Fruit fly (Drosophila melanogaster) whole organism, embryonic: ENCODE results near the gene CG46439.

Source experiments
- Antp ChIP-seq: fragments of 200-800 bp; sonication (Bioruptor generic); optimal IDR thresholded peaks from 3 replicates; lab custom pipeline; 2016; ENCODE audit warnings: missing biosample characterization, missing genetic modification characterization
- Asciz ChIP-seq: fragments of 200-800 bp; sonication (Bioruptor generic); optimal IDR thresholded peaks from 2 replicates; lab custom pipeline; 2017; ENCODE audit warnings: missing biosample characterization, mild to moderate bottlenecking, missing genetic modification characterization, missing genetic modification reagents
- CG10431 ChIP-seq: fragments of 200-800 bp; sonication (Bioruptor generic); optimal IDR thresholded peaks from 3 replicates; lab custom pipeline; 2018; ENCODE audit warnings: missing biosample characterization, mild to moderate bottlenecking, missing genetic modification characterization
- CG10979 ChIP-seq: fragments of 200-800 bp; sonication (Bioruptor generic); optimal IDR thresholded peaks from 2 replicates; lab custom pipeline; 2018; ENCODE audit warnings: missing biosample characterization, mild to moderate bottlenecking, missing genetic modification characterization, moderate library complexity
- CG11093 ChIP-seq: fragments of 200-800 bp; sonication (Bioruptor generic); IDR thresholded peaks from 3 replicates; pipeline ENCODE4 v1.3.6; 2022; ENCODE audit warnings: missing biosample characterization, missing genetic modification characterization
- CG11560 ChIP-seq: fragments of 200-800 bp; sonication (Bioruptor generic); IDR thresholded peaks from 3 replicates; pipeline ENCODE4 v1.3.6; 2022; ENCODE audit warnings: missing biosample characterization, missing genetic modification characterization
- CG17328 ChIP-seq: fragments of 200-800 bp; sonication (Bioruptor generic); IDR thresholded peaks from 2 replicates; pipeline ENCODE4 v1.3.6; 2022; ENCODE audit warnings: missing biosample characterization, missing genetic modification characterization
- CG2712 ChIP-seq: fragments of 200-800 bp; optimal IDR thresholded peaks from 3 replicates; lab custom pipeline; 2019; ENCODE audit warnings: missing biosample characterization, mild to moderate bottlenecking, missing genetic modification characterization, moderate library complexity
- CG3995 ChIP-seq: fragments of 200-800 bp; sonication (Bioruptor generic); optimal IDR thresholded peaks from 3 replicates; lab custom pipeline; 2016; ENCODE audit warnings: missing biosample characterization, missing genetic modification characterization
- CG6689 ChIP-seq: fragments of 200-800 bp; sonication (Bioruptor generic); IDR thresholded peaks from 2 replicates; pipeline ENCODE4 v1.3.6; 2022; ENCODE audit warnings: missing biosample characterization, missing genetic modification characterization
- CG7745 ChIP-seq: fragments of 200-800 bp; sonication (Bioruptor generic); optimal IDR thresholded peaks from 2 replicates; lab custom pipeline; 2018; ENCODE audit warnings: missing biosample characterization, mild to moderate bottlenecking, missing genetic modification characterization, moderate library complexity
- CrebB ChIP-seq: fragments of 200-800 bp; sonication (Bioruptor generic); optimal IDR thresholded peaks from 3 replicates; lab custom pipeline; 2018; ENCODE audit warnings: missing biosample characterization, mild to moderate bottlenecking, missing genetic modification characterization
- Dek ChIP-seq: fragments of 200-800 bp; sonication (Bioruptor generic); optimal IDR thresholded peaks from 3 replicates; lab custom pipeline; 2019; ENCODE audit warnings: missing biosample characterization, mild to moderate bottlenecking, missing genetic modification characterization, moderate library complexity
- Dfd ChIP-seq, 2 experiments: fragments of >200 bp; optimal IDR thresholded peaks; 2 replicates each; lab custom pipeline; 2017; ENCODE audit warnings: missing biosample characterization in 2 of 2, missing genetic modification characterization in 2 of 2
- Doc3 ChIP-seq: fragments of 200-800 bp; sonication (Bioruptor generic); IDR thresholded peaks from 3 replicates; pipeline ENCODE4 v1.3.6; 2022; ENCODE audit warnings: missing biosample characterization, missing genetic modification characterization; ENCODE audit not compliant: partially characterized antibody
- E2f1 ChIP-seq: fragments of 200-800 bp; sonication (Bioruptor generic); IDR thresholded peaks from 2 replicates; pipeline ENCODE4 v1.3.6; 2022; ENCODE audit warnings: missing biosample characterization, missing genetic modification characterization
- H15 ChIP-seq: fragments of 200-800 bp; sonication (Bioruptor generic); IDR thresholded peaks from 3 replicates; pipeline ENCODE4 v1.3.6; 2022; ENCODE audit warnings: missing biosample characterization, missing genetic modification characterization
- HHEX ChIP-seq: fragments of 200-800 bp; sonication (Bioruptor generic); optimal IDR thresholded peaks from 3 replicates; lab custom pipeline; 2017; ENCODE audit warnings: missing biosample characterization, mild to moderate bottlenecking, missing genetic modification characterization, missing genetic modification reagents
- HLH3B ChIP-seq: fragments of 200-800 bp; sonication (Bioruptor generic); IDR thresholded peaks from 2 replicates; pipeline ENCODE4 v1.3.6; 2022; ENCODE audit warnings: missing biosample characterization, missing genetic modification characterization
- HLHmδ ChIP-seq: fragments of 200-800 bp; sonication (Bioruptor generic); optimal IDR thresholded peaks from 2 replicates; lab custom pipeline; 2018; ENCODE audit warnings: missing biosample characterization, mild to moderate bottlenecking, missing genetic modification characterization, moderate library complexity
- Hey ChIP-seq: fragments of 200-800 bp; sonication (Bioruptor generic); optimal IDR thresholded peaks from 3 replicates; lab custom pipeline; 2018; ENCODE audit warnings: missing biosample characterization, mild to moderate bottlenecking, missing genetic modification characterization
- Hr3 ChIP-seq: fragments of 200-800 bp; sonication (Bioruptor generic); optimal IDR thresholded peaks from 3 replicates; lab custom pipeline; 2016; ENCODE audit warnings: missing biosample characterization, missing genetic modification characterization
- Max ChIP-seq: fragments of 200-800 bp; sonication (Bioruptor generic); optimal IDR thresholded peaks from 2 replicates; lab custom pipeline; 2016; ENCODE audit warnings: missing biosample characterization, mild to moderate bottlenecking, missing genetic modification characterization
- Med ChIP-seq: fragments of 200-800 bp; sonication (Bioruptor generic); peaks from one replicate; lab custom pipeline; 2016; ENCODE audit warnings: missing biosample characterization, missing genetic modification characterization, mild to moderate bottlenecking, inconsistent platforms, moderate library complexity
- Nf-YA ChIP-seq: fragments of 200-800 bp; sonication (Bioruptor generic); IDR thresholded peaks from 2 replicates; pipeline ENCODE4 v1.3.6; 2022; ENCODE audit warnings: missing biosample characterization, missing genetic modification characterization
- PHDP ChIP-seq: fragments of 200-800 bp; sonication (Bioruptor generic); optimal IDR thresholded peaks from 3 replicates; lab custom pipeline; 2018; ENCODE audit warnings: missing biosample characterization, mild to moderate bottlenecking, missing genetic modification characterization, moderate library complexity
- Six4 ChIP-seq: fragments of 200-800 bp; sonication (Bioruptor generic); optimal IDR thresholded peaks from 2 replicates; lab custom pipeline; 2016; ENCODE audit warnings: missing biosample characterization, missing genetic modification characterization
- Ssrp ChIP-seq: fragments of 200-800 bp; sonication (Bioruptor generic); optimal IDR thresholded peaks from 2 replicates; lab custom pipeline; 2018; ENCODE audit warnings: missing biosample characterization, mild to moderate bottlenecking, missing genetic modification characterization, moderate library complexity
- Tbp ChIP-seq: fragments of >200 bp; optimal IDR thresholded peaks from 2 replicates; lab custom pipeline; 2018; ENCODE audit warnings: missing biosample characterization, missing genetic modification characterization
- Trl ChIP-seq, 3 experiments: fragments of >200 bp in 2 of 3; fragments of 200-800 bp in 1 of 3; sonication (Bioruptor generic) in 1 of 3; optimal IDR thresholded peaks; 2 replicates in 1 of 3; 3 replicates in 2 of 3; lab custom pipeline; 2016 to 2017; ENCODE audit warnings: missing biosample characterization in 1 of 3, missing genetic modification characterization in 1 of 3
- Xrp1 ChIP-seq: fragments of 200-800 bp; sonication (Bioruptor generic); IDR thresholded peaks from 2 replicates; pipeline ENCODE4 v1.3.6; 2022; ENCODE audit warnings: missing biosample characterization, missing genetic modification characterization
- ash1 ChIP-seq: fragments of 200-800 bp; sonication (Bioruptor generic); optimal IDR thresholded peaks from 2 replicates; lab custom pipeline; 2018; ENCODE audit warnings: missing biosample characterization, mild to moderate bottlenecking, missing genetic modification characterization
- ato ChIP-seq: fragments of 200-800 bp; sonication (Bioruptor generic); IDR thresholded peaks from 2 replicates; pipeline ENCODE4 v1.3.6; 2022; ENCODE audit warnings: missing biosample characterization, missing genetic modification characterization; ENCODE audit not compliant: partially characterized antibody
- bowl ChIP-seq: fragments of 200-800 bp; sonication (Bioruptor generic); IDR thresholded peaks from 2 replicates; pipeline ENCODE4 v1.3.6; 2022; ENCODE audit warnings: missing biosample characterization, missing genetic modification characterization
- cas ChIP-seq: fragments of 200-800 bp; sonication (Bioruptor generic); IDR thresholded peaks from 2 replicates; pipeline ENCODE4 v1.3.6; 2022; ENCODE audit warnings: missing biosample characterization, missing genetic modification characterization
- croc ChIP-seq: fragments of 200-800 bp; sonication (Bioruptor generic); conservative IDR thresholded peaks from 3 replicates; pipeline ENCODE4 v1.3.6; 2022; ENCODE audit warnings: missing biosample characterization, missing genetic modification characterization
- ems ChIP-seq: fragments of 200-800 bp; sonication (Bioruptor generic); optimal IDR thresholded peaks from 3 replicates; lab custom pipeline; 2016; ENCODE audit warnings: missing biosample characterization, missing genetic modification characterization
- hbn ChIP-seq: fragments of 200-800 bp; sonication (Bioruptor generic); IDR thresholded peaks from 2 replicates; pipeline ENCODE4 v1.3.6; 2022; ENCODE audit warnings: missing biosample characterization, missing genetic modification characterization; ENCODE audit not compliant: partially characterized antibody
- jing ChIP-seq: fragments of 200-800 bp; sonication (Bioruptor generic); optimal IDR thresholded peaks from 2 replicates; lab custom pipeline; 2018; ENCODE audit warnings: missing biosample characterization, mild to moderate bottlenecking, missing genetic modification characterization
- kah ChIP-seq: fragments of 200-800 bp; sonication (Bioruptor generic); optimal IDR thresholded peaks from 2 replicates; lab custom pipeline; 2018; ENCODE audit warnings: missing biosample characterization, mild to moderate bottlenecking, missing genetic modification characterization
- mld ChIP-seq: fragments of 200-800 bp; sonication (Bioruptor generic); IDR thresholded peaks from 3 replicates; pipeline ENCODE4 v1.3.6; 2022; ENCODE audit warnings: missing biosample characterization, missing genetic modification characterization; ENCODE audit not compliant: partially characterized antibody
- nom ChIP-seq: fragments of 200-800 bp; sonication (Bioruptor generic); optimal IDR thresholded peaks from 2 replicates; lab custom pipeline; 2017; ENCODE audit warnings: missing biosample characterization, missing genetic modification characterization, mild to moderate bottlenecking, moderate library complexity, missing genetic modification reagents
- pzg ChIP-seq: fragments of 200-800 bp; sonication (Bioruptor generic); optimal IDR thresholded peaks from 3 replicates; lab custom pipeline; 2018; ENCODE audit warnings: missing biosample characterization, mild to moderate bottlenecking, missing genetic modification characterization, moderate library complexity
- schlank ChIP-seq: fragments of 200-800 bp; sonication (Bioruptor generic); optimal IDR thresholded peaks from 2 replicates; lab custom pipeline; 2018; ENCODE audit warnings: missing biosample characterization, mild to moderate bottlenecking, missing genetic modification characterization
- sna ChIP-seq: fragments of 200-800 bp; sonication (Bioruptor generic); IDR thresholded peaks from 2 replicates; pipeline ENCODE4 v1.3.6; 2022; ENCODE audit warnings: missing biosample characterization, missing genetic modification characterization; ENCODE audit not compliant: partially characterized antibody
- tin ChIP-seq: fragments of 200-800 bp; sonication (Bioruptor generic); optimal IDR thresholded peaks from 3 replicates; lab custom pipeline; 2016; ENCODE audit warnings: missing biosample characterization, missing genetic modification characterization
- vnd ChIP-seq: fragments of 200-800 bp; sonication (Bioruptor generic); IDR thresholded peaks from 3 replicates; pipeline ENCODE4 v1.3.6; 2022; ENCODE audit warnings: missing biosample characterization, missing genetic modification characterization; ENCODE audit not compliant: partially characterized antibody
- zen2 ChIP-seq: fragments of 200-800 bp; sonication (Bioruptor generic); IDR thresholded peaks from 3 replicates; pipeline ENCODE4 v1.3.6; 2022; ENCODE audit warnings: missing biosample characterization, missing genetic modification characterization; ENCODE audit not compliant: partially characterized antibody

The CG46439 gene

dm6 chr3L:11096195-11096908, at the start of gene CG46439, which contains the start of the genes Iyd and CG33947 (continued):
- TF ChIP-seq nom (GFP tag; lab: Kevin White, UChicago) (peak; percentile 95), Doc3 (GFP tag; lab: Robert Waterston, UW) (0 out of 3 replicates have a peak, but pooled peaks have one; percentile 31), CG2712 (tag; lab: Kevin White, UChicago) (peak; percentile 5), Antp (GFP tag; lab: Kevin White, UChicago) (no peak), HLHmδ (GFP tag; lab: Kevin White, UChicago) (no peak), HLH3B (GFP tag; lab: Robert Waterston, UW) (no peak), Ssrp (tag; lab: Kevin White, UChicago) (no peak), ato (0 out of 2 replicates have a peak, but pooled peaks have one; percentile 28), tin (GFP tag; lab: Kevin White, UChicago) (no peak), Hr3 (GFP tag; lab: Kevin White, UChicago) (no peak), Asciz (GFP tag; lab: Kevin White, UChicago) (peak; percentile 9), Trl (optimal IDR thresholded peaks at IDR 0.05; lab: Kevin White, UChicago) (peak; percentile 89 to 92), Trl (GFP tag; optimal IDR thresholded peaks at IDR 0.05; lab: Kevin White, UChicago) (peak; percentile 60), mld (no peak), CG7745 (tag; lab: Kevin White, UChicago) (no peak), CG11093 (no peak), HHEX (GFP tag; lab: Kevin White, UChicago) (no peak), Med (peak; percentile 89), CG10431 (GFP tag; lab: Kevin White, UChicago) (no peak), ems (GFP tag; lab: Kevin White, UChicago) (peak; percentile 9), Dek (tag; lab: Kevin White, UChicago) (peak; percentile 10), jing (GFP tag; lab: Kevin White, UChicago) (no peak), Six4 (GFP tag; lab: Kevin White, UChicago) (no peak), CG3995 (peak; percentile 2), vnd (GFP tag; lab: Robert Waterston, UW) (no peak), cas (no peak), Hey (tag; lab: Kevin White, UChicago) (no peak), CG17328 (no peak), PHDP (peak; percentile 12), Tbp (no peak), hbn (GFP tag; lab: Robert Waterston, UW) (peak; percentile 44; the same call in 1 of the 2 replicates), croc (GFP tag; lab: Robert Waterston, UW) (no peak), pzg (GFP tag; lab: Kevin White, UChicago) (peak; percentile 37), kah (no peak), H15 (GFP tag; lab: Robert Waterston, UW) (no peak), zen2 (GFP tag; lab: Robert Waterston, UW) (no peak; the same call in 2 of the 3 replicates), CG10979 (no peak), Nf-YA (GFP tag; lab: Robert Waterston, UW) (no peak), CG6689 (peak; percentile 24; the same call in 1 of the 2 replicates), bowl (no peak), sna (GFP tag; lab: Robert Waterston, UW) (peak; percentile 54), schlank (tag; lab: Kevin White, UChicago) (no peak), ash1 (GFP tag; lab: Kevin White, UChicago) (no peak), Max (GFP tag; lab: Kevin White, UChicago) (no peak), CrebB (tag; lab: Kevin White, UChicago) (no peak), Dfd (GFP tag; optimal IDR thresholded peaks at IDR 0.05; lab: Kevin White, UChicago) (no peak), E2f1 (GFP tag; lab: Robert Waterston, UW) (peak; percentile 55; the same call in 1 of the 2 replicates), Xrp1 (GFP tag; lab: Robert Waterston, UW) (0 out of 2 replicates have a peak, but pooled peaks have one; percentile 19), CG11560 (tag; lab: Robert Waterston, UW) (no peak)
